Worm (Caenorhabditis elegans) whole organism, L2 larva: ENCODE measurements around the gene msa-1.

Experiments used
- C34F6.9 ChIP-seq: fragments of 150-350 bp; optimal IDR thresholded peaks from 2 replicates; lab custom pipeline; 2014; ENCODE audit warnings: missing biosample characterization, missing genetic modification characterization
- F13H6.1 ChIP-seq: sonication (generic microtip); optimal IDR thresholded peaks from 2 replicates; lab custom pipeline; 2016; ENCODE audit warnings: missing genetic modification characterization, missing compliant biosample characterization
- Y55F3AM.14 ChIP-seq: fragments of 200-800 bp; sonication (Bioruptor generic); optimal IDR thresholded peaks from 2 replicates; lab custom pipeline; 2018; ENCODE audit warnings: mild to moderate bottlenecking, missing genetic modification characterization, missing compliant biosample characterization
- ZK546.5 ChIP-seq: sonication (generic microtip); optimal IDR thresholded peaks from 2 replicates; lab custom pipeline; 2017; ENCODE audit warnings: missing biosample characterization, missing genetic modification characterization
- ama-1 ChIP-seq: fragments of 150-350 bp; optimal IDR thresholded peaks from 2 replicates; lab custom pipeline; 2018; ENCODE audit warnings: inconsistent platforms
- blmp-1 ChIP-seq: sonication (generic microtip); optimal IDR thresholded peaks from 2 replicates; lab custom pipeline; 2017; ENCODE audit warnings: missing genetic modification characterization, mild to moderate bottlenecking, missing compliant biosample characterization, antibody characterized with exemption, moderate library complexity; ENCODE audit not compliant: insufficient read depth
- ceh-16 ChIP-seq: fragments of 150-350 bp; optimal IDR thresholded peaks from 2 replicates; lab custom pipeline; 2014; ENCODE audit warnings: missing biosample characterization, missing genetic modification characterization
- ceh-82 ChIP-seq: fragments of 150-350 bp; optimal IDR thresholded peaks from 2 replicates; lab custom pipeline; 2014; ENCODE audit warnings: missing biosample characterization, missing genetic modification characterization
- crh-2 ChIP-seq: sonication (generic microtip); optimal IDR thresholded peaks from 2 replicates; lab custom pipeline; 2017; ENCODE audit warnings: missing biosample characterization, missing genetic modification characterization
- egl-27 ChIP-seq: sonication (generic microtip); optimal IDR thresholded peaks from 3 replicates; lab custom pipeline; 2017; ENCODE audit warnings: missing biosample characterization, missing genetic modification reagents, missing genetic modification characterization
- elt-3 ChIP-seq: sonication (generic microtip); optimal IDR thresholded peaks from 2 replicates; lab custom pipeline; 2017; ENCODE audit warnings: missing biosample characterization, missing genetic modification characterization
- fos-1 ChIP-seq: fragments of 150-350 bp; optimal IDR thresholded peaks from 2 replicates; lab custom pipeline; 2014; ENCODE audit warnings: missing biosample characterization, missing genetic modification characterization
- gmeb-1 ChIP-seq: fragments of 150-350 bp; optimal IDR thresholded peaks from 2 replicates; lab custom pipeline; 2014; ENCODE audit warnings: missing biosample characterization, missing genetic modification characterization
- lin-11 ChIP-seq: fragments of 150-350 bp; sonication (generic microtip); optimal IDR thresholded peaks from 2 replicates; lab custom pipeline; 2014; ENCODE audit warnings: missing biosample characterization, missing genetic modification characterization, inconsistent platforms, mixed read lengths
- lin-13 ChIP-seq: fragments of 150-350 bp; optimal IDR thresholded peaks from 2 replicates; lab custom pipeline; 2014; ENCODE audit warnings: missing biosample characterization, missing genetic modification reagents, missing genetic modification characterization
- lsy-2 ChIP-seq, 2 experiments: fragments of 150-350 bp in 1 of 2; sonication (generic microtip) in 1 of 2; optimal IDR thresholded peaks; 2 replicates each; lab custom pipeline; 2014 to 2017; ENCODE audit warnings: missing biosample characterization in 2 of 2, missing genetic modification characterization in 2 of 2
- mab-5 ChIP-seq: fragments of 150-350 bp; optimal IDR thresholded peaks from 2 replicates; lab custom pipeline; 2014; ENCODE audit warnings: missing biosample characterization, missing genetic modification characterization
- mdl-1 ChIP-seq, 2 experiments: fragments of 150-350 bp in 1 of 2; sonication (generic microtip) in 1 of 2; optimal IDR thresholded peaks; 2 replicates each; lab custom pipeline; 2017; ENCODE audit warnings: missing biosample characterization in 2 of 2, missing genetic modification characterization in 2 of 2
- nhr-10 ChIP-seq: sonication (generic microtip); optimal IDR thresholded peaks from 2 replicates; lab custom pipeline; 2017; ENCODE audit warnings: missing biosample characterization, missing genetic modification characterization
- nhr-11 ChIP-seq: fragments of 150-350 bp; optimal IDR thresholded peaks from 2 replicates; lab custom pipeline; 2014; ENCODE audit warnings: missing biosample characterization, missing genetic modification characterization
- nhr-12 ChIP-seq: fragments of 150-350 bp; optimal IDR thresholded peaks from 2 replicates; lab custom pipeline; 2014; ENCODE audit warnings: missing biosample characterization, missing genetic modification characterization
- nhr-129 ChIP-seq: fragments of 150-350 bp; optimal IDR thresholded peaks from 2 replicates; lab custom pipeline; 2014; ENCODE audit warnings: missing biosample characterization, missing genetic modification characterization
- nhr-21 ChIP-seq: fragments of 150-350 bp; optimal IDR thresholded peaks from 2 replicates; lab custom pipeline; 2014; ENCODE audit warnings: missing biosample characterization, missing genetic modification characterization
- nhr-23 ChIP-seq: fragments of 150-350 bp; optimal IDR thresholded peaks from 2 replicates; lab custom pipeline; 2014; ENCODE audit warnings: missing biosample characterization, missing genetic modification reagents, missing genetic modification characterization
- nhr-237 ChIP-seq: fragments of 150-350 bp; optimal IDR thresholded peaks from 2 replicates; lab custom pipeline; 2014; ENCODE audit warnings: missing biosample characterization, missing genetic modification characterization
- nhr-25 ChIP-seq: fragments of 150-350 bp; sonication (generic microtip); optimal IDR thresholded peaks from 3 replicates; lab custom pipeline; 2014; ENCODE audit warnings: missing biosample characterization, missing genetic modification characterization
- nhr-6 ChIP-seq: fragments of 150-350 bp; optimal IDR thresholded peaks from 2 replicates; lab custom pipeline; 2014; ENCODE audit warnings: missing biosample characterization, missing genetic modification characterization
- nhr-77 ChIP-seq: fragments of 150-350 bp; optimal IDR thresholded peaks from 2 replicates; lab custom pipeline; 2014; ENCODE audit warnings: missing biosample characterization, missing genetic modification characterization
- peb-1 ChIP-seq: fragments of 150-350 bp; optimal IDR thresholded peaks from 2 replicates; lab custom pipeline; 2014; ENCODE audit warnings: missing biosample characterization, missing genetic modification characterization
- sem-4 ChIP-seq: fragments of 150-350 bp; optimal IDR thresholded peaks from 2 replicates; lab custom pipeline; 2014; ENCODE audit warnings: missing biosample characterization, missing genetic modification reagents, missing genetic modification characterization
- skn-1 ChIP-seq: sonication (generic microtip); optimal IDR thresholded peaks from 2 replicates; lab custom pipeline; 2017; ENCODE audit warnings: missing biosample characterization, missing genetic modification characterization
- sma-3 ChIP-seq: sonication (generic microtip); optimal IDR thresholded peaks from 2 replicates; lab custom pipeline; 2016; ENCODE audit warnings: missing genetic modification reagents, missing genetic modification characterization, missing compliant biosample characterization
- sma-9 ChIP-seq, 2 experiments: fragments of 150-350 bp in 1 of 2; sonication (generic microtip) in 1 of 2; optimal IDR thresholded peaks; 2 replicates each; lab custom pipeline; 2014 to 2016; ENCODE audit warnings: missing genetic modification characterization in 2 of 2, mild to moderate bottlenecking in 1 of 2, missing biosample characterization in 1 of 2, missing compliant biosample characterization in 1 of 2, missing genetic modification reagents in 1 of 2, moderate library complexity in 1 of 2
- snpc-4 ChIP-seq: fragments of 150-350 bp; optimal IDR thresholded peaks from 2 replicates; lab custom pipeline; 2014; ENCODE audit warnings: missing biosample characterization, missing genetic modification characterization
- unc-39 ChIP-seq: fragments of 150-350 bp; optimal IDR thresholded peaks from 2 replicates; lab custom pipeline; 2014; ENCODE audit warnings: missing biosample characterization, missing genetic modification characterization
- unc-55 ChIP-seq: fragments of 150-350 bp; sonication (generic microtip); optimal IDR thresholded peaks from 3 replicates; lab custom pipeline; 2014; ENCODE audit warnings: missing biosample characterization, missing genetic modification reagents, missing genetic modification characterization
- zag-1 ChIP-seq: fragments of 150-350 bp; optimal IDR thresholded peaks from 2 replicates; lab custom pipeline; 2014; ENCODE audit warnings: missing biosample characterization, missing genetic modification characterization
- ztf-1 ChIP-seq: fragments of 200-800 bp; sonication (Bioruptor generic); conservative IDR thresholded peaks from 2 replicates; pipeline ENCODE4 v1.3.6; 2022; ENCODE audit warnings: missing genetic modification characterization, missing compliant biosample characterization
- ztf-4 ChIP-seq: fragments of 150-350 bp; optimal IDR thresholded peaks from 2 replicates; lab custom pipeline; 2014; ENCODE audit warnings: missing biosample characterization, missing genetic modification characterization

Gene msa-1

ce11 chrIV:9063518-9063917, 24.9 kb upstream of the msa-1 start:
- TF ChIP-seq ZK546.5 (tag; lab: Kevin White, UChicago), result no peak
- peak in 1 of 2 experiments; percentile 36 for TF ChIP-seq lsy-2 (tag; optimal IDR thresholded peaks at IDR 0.05; lab: Kevin White, UChicago)
- peak; percentile 48 for TF ChIP-seq nhr-21 (tag; lab: Kevin White, UChicago)
- TF ChIP-seq nhr-25 (tag; lab: Kevin White, UChicago), result no peak
- peak; percentile 10 for TF ChIP-seq fos-1 (tag; lab: Kevin White, UChicago)
- peak; percentile 49 for TF ChIP-seq nhr-129
- TF ChIP-seq sma-9 (GFP tag; optimal IDR thresholded peaks at IDR 0.05; lab: Kevin White, UChicago), result peak; percentile 61
- TF ChIP-seq sma-9 (tag; optimal IDR thresholded peaks at IDR 0.05; lab: Kevin White, UChicago), result no peak
- no peak for TF ChIP-seq nhr-23 (tag; lab: Kevin White, UChicago)
- TF ChIP-seq snpc-4 (tag; lab: Kevin White, UChicago), result no peak
- no peak for TF ChIP-seq sem-4 (tag; lab: Kevin White, UChicago)
- TF ChIP-seq F13H6.1 (tag; lab: Kevin White, UChicago), result peak; percentile 31
- peak; percentile 54 for TF ChIP-seq crh-2 (tag; lab: Kevin White, UChicago)

ce11 chrIV:9069703-9070102, 18.7 kb upstream of the msa-1 start, which contains the start of gene nhr-11:
Gene nhr-11 (plus strand): TSS chrIV:9070003.
- TF ChIP-seq nhr-10 (tag; lab: Kevin White, UChicago) (no peak), peb-1 (tag; lab: Kevin White, UChicago) (no peak), unc-39 (no peak), zag-1 (no peak), nhr-21 (tag; lab: Kevin White, UChicago) (no peak), nhr-237 (tag; lab: Kevin White, UChicago) (no peak), fos-1 (tag; lab: Kevin White, UChicago) (no peak), nhr-11 (no peak), mab-5 (tag; lab: Kevin White, UChicago) (no peak), ceh-82 (no peak), F13H6.1 (tag; lab: Kevin White, UChicago) (no peak)

ce11 chrIV:9070188-9070587, 18.2 kb upstream of the msa-1 start:
- TF ChIP-seq fos-1 (tag; lab: Kevin White, UChicago) (peak; percentile 22), nhr-77 (no peak)

- TF ChIP-seq sma-3 (GFP tag; lab: Kevin White, UChicago), result peak; percentile 87
- TF ChIP-seq crh-2 (tag; lab: Kevin White, UChicago), result peak; percentile 75
- TF ChIP-seq Y55F3AM.14 (GFP tag; lab: Kevin White, UChicago), result peak; percentile 26
- peak; percentile 1 for TF ChIP-seq egl-27 (tag; lab: Kevin White, UChicago)
- peak in 1 of 2 experiments; percentile 39 for TF ChIP-seq mdl-1 (tag; optimal IDR thresholded peaks at IDR 0.05; lab: Kevin White, UChicago)
- TF ChIP-seq nhr-25 (tag; lab: Kevin White, UChicago), result peak; percentile 84
- peak; percentile 65 for TF ChIP-seq nhr-129
- TF ChIP-seq fos-1 (tag; lab: Kevin White, UChicago), result peak; percentile 51
- TF ChIP-seq nhr-12 (tag; lab: Kevin White, UChicago), result no peak
- peak; percentile 67 for TF ChIP-seq ztf-4
- TF ChIP-seq nhr-10 (tag; lab: Kevin White, UChicago), result no peak
- TF ChIP-seq F13H6.1 (tag; lab: Kevin White, UChicago), result peak; percentile 77
- peak; percentile 92 for TF ChIP-seq sma-9 (GFP tag; optimal IDR thresholded peaks at IDR 0.05; lab: Kevin White, UChicago)
- no peak for TF ChIP-seq sma-9 (tag; optimal IDR thresholded peaks at IDR 0.05; lab: Kevin White, UChicago)
- TF ChIP-seq lin-13 (GFP tag; lab: Kevin White, UChicago), result peak; percentile 83
- no peak for TF ChIP-seq ztf-1
- peak; percentile 60 for TF ChIP-seq mab-5 (tag; lab: Kevin White, UChicago)
- TF ChIP-seq nhr-23 (tag; lab: Kevin White, UChicago), result no peak
- peak; percentile 85 for TF ChIP-seq C34F6.9 (tag; lab: Kevin White, UChicago)
- TF ChIP-seq elt-3 (tag; lab: Kevin White, UChicago), result no peak
- TF ChIP-seq unc-55 (GFP tag; lab: Kevin White, UChicago), result peak; percentile 91
- TF ChIP-seq ceh-16, result no peak
- peak; percentile 63 to 85 for TF ChIP-seq lsy-2 (tag; optimal IDR thresholded peaks at IDR 0.05; lab: Kevin White, UChicago)
- peak; percentile 23 for TF ChIP-seq snpc-4 (tag; lab: Kevin White, UChicago)
- peak; percentile 18 for TF ChIP-seq skn-1 (tag; lab: Kevin White, UChicago)
- peak; percentile 64 for TF ChIP-seq nhr-21 (tag; lab: Kevin White, UChicago)
- TF ChIP-seq blmp-1 (tag; lab: Kevin White, UChicago), result peak; percentile 95
- TF ChIP-seq zag-1, result peak; percentile 28
- TF ChIP-seq ZK546.5 (tag; lab: Kevin White, UChicago), result no peak
- no peak for TF ChIP-seq nhr-77
- peak; percentile 96 for TF ChIP-seq gmeb-1 (tag; lab: Kevin White, UChicago)
- TF ChIP-seq ama-1 (lab: Kevin White, UChicago), result no peak
- TF ChIP-seq lin-11 (tag; lab: Kevin White, UChicago), result peak; percentile 65
- no peak for TF ChIP-seq nhr-6 (tag; lab: Kevin White, UChicago)
- TF ChIP-seq, all 48 proteins: peak for 23
These were observed 14.1 kb upstream of the msa-1 start, which contains the start of gene mppb-1 for ce11 chrIV:9074244-9074723. Gene mppb-1 (plus strand): TSS chrIV:9074673.
